Fruit fly (Drosophila melanogaster): ENCODE results near the gene ush.

DNA sequence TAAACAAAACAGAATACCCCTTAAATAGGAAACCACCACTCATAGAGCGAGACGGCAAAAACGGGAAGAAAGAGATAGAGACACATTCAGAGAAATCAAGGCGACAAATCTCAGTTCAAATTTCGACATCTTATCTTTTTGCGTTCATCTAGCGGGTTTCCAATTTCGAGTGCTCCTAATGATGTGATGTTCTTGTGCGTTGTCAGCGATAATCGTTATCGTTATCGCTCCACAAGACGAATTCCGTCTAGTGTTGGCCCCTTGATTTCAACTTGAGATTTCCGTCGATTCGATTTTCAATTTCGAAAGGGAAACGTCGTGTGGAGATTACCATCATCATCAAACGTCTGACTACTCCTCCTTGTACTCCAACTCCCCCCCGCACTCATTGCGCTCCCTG is 20.4 kb downstream of the ush start:
- TF ChIP-seq psq (optimal IDR thresholded peaks at IDR 0.05) (no peak), usp (GFP tag; optimal IDR thresholded peaks at IDR 0.05) (no peak), Dll (optimal IDR thresholded peaks at IDR 0.05) (no peak), pan (optimal IDR thresholded peaks at IDR 0.05) (no peak), CG8478 (optimal IDR thresholded peaks at IDR 0.05) (no peak), EcR (GFP tag; optimal IDR thresholded peaks at IDR 0.05) (no peak)
